Worm (Caenorhabditis elegans) whole organism, L3 larva: ENCODE results near the gene F01D5.3.
"Not testable (repeated sequence)": the region's sequence is repeated elsewhere in the genome, so short reads cannot be mapped to it uniquely, and the experiment has no call there.

Experiments used
- R02D3.7 ChIP-seq: fragments of 150-350 bp; optimal IDR thresholded peaks from 2 replicates; lab custom pipeline; 2014; ENCODE audit warnings: missing biosample characterization, missing genetic modification characterization
- ZK546.5 ChIP-seq: sonication (generic microtip); optimal IDR thresholded peaks from 2 replicates; lab custom pipeline; 2017; ENCODE audit warnings: missing biosample characterization, missing genetic modification characterization
- aly-2 ChIP-seq: fragments of 150-350 bp; optimal IDR thresholded peaks from 2 replicates; lab custom pipeline; 2014; ENCODE audit warnings: missing biosample characterization, missing genetic modification characterization
- ama-1 ChIP-seq: fragments of 150-350 bp; optimal IDR thresholded peaks from 2 replicates; lab custom pipeline; 2018
- ceh-16 ChIP-seq: sonication (generic microtip); optimal IDR thresholded peaks from 2 replicates; lab custom pipeline; 2017; ENCODE audit warnings: missing biosample characterization, missing genetic modification characterization
- ceh-28 ChIP-seq: fragments of 150-350 bp; optimal IDR thresholded peaks from 2 replicates; lab custom pipeline; 2014; ENCODE audit warnings: missing biosample characterization, missing genetic modification reagents, missing genetic modification characterization
- ceh-82 ChIP-seq: fragments of 150-350 bp; optimal IDR thresholded peaks from 2 replicates; lab custom pipeline; 2014; ENCODE audit warnings: missing biosample characterization, missing genetic modification characterization
- ceh-9 ChIP-seq: sonication (generic microtip); optimal IDR thresholded peaks from 2 replicates; lab custom pipeline; 2018; ENCODE audit warnings: missing biosample characterization, missing genetic modification characterization
- egl-27 ChIP-seq: sonication (generic microtip); optimal IDR thresholded peaks from 4 replicates; lab custom pipeline; 2017; ENCODE audit warnings: missing biosample characterization, missing genetic modification reagents, missing genetic modification characterization
- egl-5 ChIP-seq: fragments of 150-350 bp; optimal IDR thresholded peaks from 2 replicates; lab custom pipeline; 2017; ENCODE audit warnings: missing biosample characterization, missing genetic modification reagents, missing genetic modification characterization, inconsistent platforms
- elt-1 ChIP-seq: fragments of 150-350 bp; optimal IDR thresholded peaks from 2 replicates; lab custom pipeline; 2014; ENCODE audit warnings: missing biosample characterization, missing genetic modification characterization
- elt-2 ChIP-seq: sonication (generic microtip); optimal IDR thresholded peaks from 2 replicates; lab custom pipeline; 2016; ENCODE audit warnings: missing genetic modification reagents, mild to moderate bottlenecking, missing genetic modification characterization, missing compliant biosample characterization
- elt-3 ChIP-seq, 3 experiments: fragments of 150-350 bp in 1 of 3; sonication (generic microtip) in 2 of 3; optimal IDR thresholded peaks; 2 replicates in 2 of 3; 4 replicates in 1 of 3; lab custom pipeline; 2014 to 2017; ENCODE audit warnings: missing biosample characterization in 3 of 3, missing genetic modification characterization in 3 of 3
- eor-1 ChIP-seq, 2 experiments: fragments of 150-350 bp; optimal IDR thresholded peaks; 2 replicates each; lab custom pipeline; 2014 to 2018; ENCODE audit warnings: missing biosample characterization in 2 of 2, missing genetic modification characterization in 2 of 2
- fkh-10 ChIP-seq: sonication (generic microtip); optimal IDR thresholded peaks from 2 replicates; lab custom pipeline; 2017; ENCODE audit warnings: missing biosample characterization, missing genetic modification reagents, missing genetic modification characterization
- fkh-2 ChIP-seq: fragments of 150-350 bp; optimal IDR thresholded peaks from 2 replicates; lab custom pipeline; 2014; ENCODE audit warnings: missing biosample characterization, missing genetic modification reagents, missing genetic modification characterization
- hmg-11 ChIP-seq: sonication (generic microtip); optimal IDR thresholded peaks from 2 replicates; lab custom pipeline; 2016; ENCODE audit warnings: missing genetic modification characterization, missing compliant biosample characterization
- jun-1 ChIP-seq: fragments of 150-350 bp; optimal IDR thresholded peaks from 2 replicates; lab custom pipeline; 2014; ENCODE audit warnings: missing biosample characterization, missing genetic modification reagents, missing genetic modification characterization
- lin-39 ChIP-seq: fragments of 150-350 bp; optimal IDR thresholded peaks from 2 replicates; lab custom pipeline; 2018; ENCODE audit warnings: missing biosample characterization, missing genetic modification reagents, missing genetic modification characterization
- lsy-12 ChIP-seq: sonication (generic microtip); optimal IDR thresholded peaks from 2 replicates; lab custom pipeline; 2016; ENCODE audit warnings: mild to moderate bottlenecking, missing genetic modification characterization, missing compliant biosample characterization
- mdl-1 ChIP-seq: fragments of 150-350 bp; optimal IDR thresholded peaks from 2 replicates; lab custom pipeline; 2014; ENCODE audit warnings: missing biosample characterization, missing genetic modification characterization
- mml-1 ChIP-seq: fragments of 150-350 bp; sonication (generic microtip); optimal IDR thresholded peaks from 3 replicates; lab custom pipeline; 2014; ENCODE audit warnings: missing biosample characterization, missing genetic modification characterization
- nfya-1 ChIP-seq: sonication (generic microtip); optimal IDR thresholded peaks from 2 replicates; lab custom pipeline; 2017; ENCODE audit warnings: missing genetic modification characterization, mild to moderate bottlenecking, missing compliant biosample characterization, antibody characterized with exemption, moderate library complexity; ENCODE audit not compliant: insufficient read depth
- nhr-11 ChIP-seq: fragments of 150-350 bp; optimal IDR thresholded peaks from 2 replicates; lab custom pipeline; 2014; ENCODE audit warnings: missing biosample characterization, missing genetic modification characterization
- nhr-12 ChIP-seq: fragments of 150-350 bp; optimal IDR thresholded peaks from 2 replicates; lab custom pipeline; 2014; ENCODE audit warnings: missing biosample characterization, missing genetic modification characterization
- nhr-23 ChIP-seq: fragments of 150-350 bp; optimal IDR thresholded peaks from 2 replicates; lab custom pipeline; 2014; ENCODE audit warnings: missing biosample characterization, missing genetic modification reagents, missing genetic modification characterization
- nhr-237 ChIP-seq: fragments of 150-350 bp; optimal IDR thresholded peaks from 2 replicates; lab custom pipeline; 2014; ENCODE audit warnings: missing biosample characterization, missing genetic modification characterization
- nhr-25 ChIP-seq: sonication (generic microtip); optimal IDR thresholded peaks from 2 replicates; lab custom pipeline; 2017; ENCODE audit warnings: missing biosample characterization, missing genetic modification characterization
- nhr-28 ChIP-seq: fragments of 150-350 bp; optimal IDR thresholded peaks from 2 replicates; lab custom pipeline; 2014; ENCODE audit warnings: missing biosample characterization, missing genetic modification characterization
- nhr-43 ChIP-seq: sonication (generic microtip); optimal IDR thresholded peaks from 2 replicates; lab custom pipeline; 2016; ENCODE audit warnings: mild to moderate bottlenecking, missing genetic modification characterization, missing compliant biosample characterization; ENCODE audit not compliant: poor library complexity, severe bottlenecking
- nhr-67 ChIP-seq: fragments of 150-350 bp; optimal IDR thresholded peaks from 2 replicates; lab custom pipeline; 2014; ENCODE audit warnings: missing biosample characterization, missing genetic modification characterization
- nhr-76 ChIP-seq: fragments of 150-350 bp; sonication (generic microtip); optimal IDR thresholded peaks from 5 replicates; lab custom pipeline; 2014; ENCODE audit warnings: missing biosample characterization, missing genetic modification characterization
- nhr-77 ChIP-seq: fragments of 150-350 bp; optimal IDR thresholded peaks from 2 replicates; lab custom pipeline; 2014; ENCODE audit warnings: missing biosample characterization, missing genetic modification characterization
- pha-4 ChIP-seq: fragments of 150-350 bp; optimal IDR thresholded peaks from 2 replicates; lab custom pipeline; 2014; ENCODE audit warnings: missing biosample characterization, missing genetic modification reagents, missing genetic modification characterization
- pqm-1 ChIP-seq: fragments of 150-350 bp; optimal IDR thresholded peaks from 2 replicates; lab custom pipeline; 2017; ENCODE audit warnings: missing biosample characterization, missing genetic modification characterization, inconsistent platforms
- sea-2 ChIP-seq: fragments of 150-350 bp; sonication (generic microtip); optimal IDR thresholded peaks from 4 replicates; lab custom pipeline; 2014; ENCODE audit warnings: missing biosample characterization, missing genetic modification reagents, missing genetic modification characterization
- skn-1 ChIP-seq: fragments of 150-350 bp; optimal IDR thresholded peaks from 2 replicates; lab custom pipeline; 2014; ENCODE audit warnings: missing biosample characterization, missing genetic modification characterization
- snpc-4 ChIP-seq: fragments of 150-350 bp; optimal IDR thresholded peaks from 2 replicates; lab custom pipeline; 2014; ENCODE audit warnings: missing biosample characterization, missing genetic modification characterization
- tbx-2 ChIP-seq: sonication (generic microtip); optimal IDR thresholded peaks from 2 replicates; lab custom pipeline; 2016; ENCODE audit warnings: mild to moderate bottlenecking, missing genetic modification characterization, missing compliant biosample characterization
- unc-39 ChIP-seq: sonication (generic microtip); optimal IDR thresholded peaks from 4 replicates; lab custom pipeline; 2017; ENCODE audit warnings: missing biosample characterization, missing genetic modification characterization
- unc-62 ChIP-seq: fragments of 150-350 bp; sonication (generic microtip); optimal IDR thresholded peaks from 4 replicates; lab custom pipeline; 2014; ENCODE audit warnings: missing biosample characterization, missing genetic modification reagents, missing genetic modification characterization
- zag-1 ChIP-seq: fragments of 150-350 bp; optimal IDR thresholded peaks from 2 replicates; lab custom pipeline; 2014; ENCODE audit warnings: missing biosample characterization, missing genetic modification characterization
- ztf-11 ChIP-seq: fragments of 150-350 bp; optimal IDR thresholded peaks from 2 replicates; lab custom pipeline; 2014; ENCODE audit warnings: missing biosample characterization, missing genetic modification characterization
- ztf-4 ChIP-seq: fragments of 150-350 bp; optimal IDR thresholded peaks from 2 replicates; lab custom pipeline; 2014; ENCODE audit warnings: missing biosample characterization, missing genetic modification characterization

Gene F01D5.3

ce11 chrII:14034559-14034958 lies 34.6 kb upstream of the F01D5.3 start:
- no peak for TF ChIP-seq hmg-11 (tag; lab: Kevin White, UChicago)
- no peak for TF ChIP-seq fkh-2
- no peak for TF ChIP-seq lsy-12 (tag; lab: Kevin White, UChicago)
- TF ChIP-seq nhr-67, result no peak
- TF ChIP-seq ztf-11 (tag; lab: Kevin White, UChicago), result no peak
- no peak for TF ChIP-seq pha-4 (tag; lab: Kevin White, UChicago)

- peak; percentile 6 for TF ChIP-seq nhr-43 (tag; lab: Kevin White, UChicago)
- TF ChIP-seq fkh-10 (GFP tag; lab: Kevin White, UChicago), result no peak
- TF ChIP-seq nhr-67, result no peak
- TF ChIP-seq jun-1 (tag; lab: Kevin White, UChicago), result no peak
- TF ChIP-seq elt-2, result peak; percentile 10
- TF ChIP-seq ceh-82 (tag; lab: Kevin White, UChicago), result no peak
- no peak for TF ChIP-seq ceh-28
Measured at ce11 chrII:14032705-14033104, 32.8 kb upstream of the F01D5.3 start.

ce11 chrII:14021230-14021629 lies 21.3 kb upstream of the F01D5.3 start, which contains the start of gene F01D5.10:
Gene F01D5.10, minus strand, starts transcription at chrII:14021330.
- TF ChIP-seq nfya-1, nhr-43, zag-1 (tag; lab: Kevin White, UChicago): not testable (repeated sequence)

- TF ChIP-seq nhr-76 (tag; lab: Kevin White, UChicago) (no peak), ceh-28 (peak; percentile 83), aly-2 (no peak)
Measured at ce11 chrII:14018887-14019286, 18.9 kb upstream of the F01D5.3 start.

ce11 chrII:14018192-14018591 lies 18.2 kb upstream of the F01D5.3 start:
- TF ChIP-seq elt-3 (tag; optimal IDR thresholded peaks at IDR 0.05; lab: Kevin White, UChicago), result no peak
- peak; percentile 52 for TF ChIP-seq pha-4 (tag; lab: Kevin White, UChicago)
- TF ChIP-seq nhr-67, result no peak
- TF ChIP-seq fkh-2, result peak; percentile 62
- peak; percentile 79 for TF ChIP-seq pqm-1 (tag; lab: Kevin White, UChicago)
- TF ChIP-seq sea-2 (GFP tag; lab: Kevin White, UChicago), result no peak
- peak; percentile 65 for TF ChIP-seq nhr-25 (tag; lab: Kevin White, UChicago)
- TF ChIP-seq ztf-4 (tag; lab: Kevin White, UChicago), result no peak
- peak; percentile 41 for TF ChIP-seq R02D3.7
- peak; percentile 74 for TF ChIP-seq nfya-1 (tag; lab: Kevin White, UChicago)
- peak; percentile 39 for TF ChIP-seq skn-1
- TF ChIP-seq hmg-11 (tag; lab: Kevin White, UChicago), result peak; percentile 75
- peak; percentile 62 for TF ChIP-seq elt-2
- TF ChIP-seq mml-1 (tag; lab: Kevin White, UChicago), result no peak
- TF ChIP-seq ceh-9 (tag; lab: Kevin White, UChicago), result no peak
- TF ChIP-seq nhr-12 (tag; lab: Kevin White, UChicago), result no peak
- TF ChIP-seq ZK546.5 (tag; lab: Kevin White, UChicago), result no peak
- no peak for TF ChIP-seq mdl-1
- peak; percentile 26 for TF ChIP-seq jun-1 (tag; lab: Kevin White, UChicago)
- TF ChIP-seq nhr-77, result peak; percentile 69
- peak; percentile 99 for TF ChIP-seq snpc-4 (tag; lab: Kevin White, UChicago)
- TF ChIP-seq nhr-28 (tag; lab: Kevin White, UChicago), result no peak
- peak; percentile 78 for TF ChIP-seq nhr-23
- TF ChIP-seq nhr-237 (tag; lab: Kevin White, UChicago), result no peak
- TF ChIP-seq elt-1 (tag; lab: Kevin White, UChicago), result no peak
- TF ChIP-seq ceh-16 (tag; lab: Kevin White, UChicago), result no peak
- no peak for TF ChIP-seq nhr-11 (tag; lab: Kevin White, UChicago)
- TF ChIP-seq nhr-43 (tag; lab: Kevin White, UChicago), result peak; percentile 79
- peak; percentile 71 for TF ChIP-seq tbx-2
- no peak for TF ChIP-seq unc-62 (GFP tag; lab: Kevin White, UChicago)
- no peak for TF ChIP-seq egl-27 (tag; lab: Kevin White, UChicago)
- peak; percentile 84 for TF ChIP-seq lsy-12 (tag; lab: Kevin White, UChicago)
- no peak for TF ChIP-seq eor-1 (tag; optimal IDR thresholded peaks at IDR 0.05; lab: Kevin White, UChicago)
- TF ChIP-seq lin-39, result peak; percentile 50
- TF ChIP-seq aly-2, result no peak
- TF ChIP-seq nhr-76 (tag; lab: Kevin White, UChicago), result no peak
- TF ChIP-seq unc-39 (tag; lab: Kevin White, UChicago), result no peak
- no peak for TF ChIP-seq zag-1 (tag; lab: Kevin White, UChicago)
- no peak for TF ChIP-seq egl-5 (tag; lab: Kevin White, UChicago)
- TF ChIP-seq fkh-10 (GFP tag; lab: Kevin White, UChicago), result no peak
- no peak for TF ChIP-seq ceh-28
- TF ChIP-seq ama-1, result peak; percentile 98
